Worm (Caenorhabditis elegans) whole organism, L4 larva: ENCODE data around the gene fbxb-103.

Experiments
- Y5F2A.4 ChIP-seq: fragments of 200-800 bp; sonication (Bioruptor generic); optimal IDR thresholded peaks from 2 replicates; lab custom pipeline; 2018; ENCODE audit warnings: mild to moderate bottlenecking, missing genetic modification characterization, missing compliant biosample characterization
- aha-1 ChIP-seq: fragments of 150-350 bp; peaks from one replicate; lab custom pipeline; 2014; ENCODE audit warnings: missing biosample characterization, missing genetic modification characterization
- dve-1 ChIP-seq: sonication (generic microtip); optimal IDR thresholded peaks from 2 replicates; lab custom pipeline; 2017; ENCODE audit warnings: antibody characterized with exemption, mild to moderate bottlenecking, missing genetic modification characterization, missing compliant biosample characterization; ENCODE audit not compliant: insufficient read depth
- mdl-1 ChIP-seq, 2 experiments: fragments of 150-350 bp in 1 of 2; sonication (generic microtip) in 1 of 2; optimal IDR thresholded peaks; 2 replicates each; lab custom pipeline; 2014 to 2017; ENCODE audit warnings: missing biosample characterization in 2 of 2, missing genetic modification characterization in 2 of 2
- mep-1 ChIP-seq: fragments of 150-350 bp; sonication (generic microtip); optimal IDR thresholded peaks from 3 replicates; lab custom pipeline; 2014; ENCODE audit warnings: missing biosample characterization, missing genetic modification characterization
- mxl-2 ChIP-seq: fragments of 200-800 bp; sonication (Bioruptor generic); conservative IDR thresholded peaks from 2 replicates; pipeline ENCODE4 v1.3.6; 2022; ENCODE audit warnings: missing genetic modification reagents, missing genetic modification characterization, missing compliant biosample characterization
- nhr-111 ChIP-seq: fragments of 200-800 bp; sonication (Bioruptor generic); optimal IDR thresholded peaks from 2 replicates; lab custom pipeline; 2018; ENCODE audit warnings: mild to moderate bottlenecking, missing genetic modification characterization, missing compliant biosample characterization
- nhr-6 ChIP-seq: fragments of 150-350 bp; optimal IDR thresholded peaks from 2 replicates; lab custom pipeline; 2014; ENCODE audit warnings: missing biosample characterization, missing genetic modification characterization
- pha-4 ChIP-seq, 2 experiments: fragments of 150-350 bp in 1 of 2; fragments of 200-800 bp in 1 of 2; sonication (Bioruptor generic) in 1 of 2; IDR thresholded peaks in 1 of 2; optimal IDR thresholded peaks in 1 of 2; 2 replicates each; pipeline versions ENCODE4 v1.3.6 to Lab custom; 2014 to 2022; ENCODE audit warnings: missing genetic modification characterization in 2 of 2, missing genetic modification reagents in 2 of 2, missing biosample characterization in 1 of 2, missing compliant biosample characterization in 1 of 2
- rbr-2 ChIP-seq: sonication (generic microtip); optimal IDR thresholded peaks from 2 replicates; lab custom pipeline; 2016; ENCODE audit warnings: missing genotype, missing genetic modification characterization, missing compliant biosample characterization
- tra-1 ChIP-seq: fragments of 200-800 bp; sonication (Bioruptor generic); IDR thresholded peaks from 2 replicates; pipeline ENCODE4 v1.3.6; 2022; ENCODE audit warnings: missing genetic modification reagents, missing genetic modification characterization, missing compliant biosample characterization
- unc-130 ChIP-seq: sonication (generic microtip); optimal IDR thresholded peaks from 2 replicates; lab custom pipeline; 2016; ENCODE audit warnings: missing genetic modification reagents, missing genetic modification characterization, missing compliant biosample characterization
- unc-62 ChIP-seq, 3 experiments: fragments of 150-350 bp in 1 of 3; sonication (generic microtip); optimal IDR thresholded peaks in 2 of 3; peaks in 1 of 3; 1 replicate in 1 of 3; 2 replicates in 2 of 3; lab custom pipeline; 2014 to 2017; ENCODE audit warnings: missing biosample characterization in 3 of 3, missing genetic modification characterization in 3 of 3, missing genetic modification reagents in 3 of 3, missing genotype in 1 of 3

fbxb-103 gene

ce11 chrII:3957455-3958212 is 50.7 kb downstream of the fbxb-103 start:
- peak; percentile 14 for TF ChIP-seq mep-1 (tag; lab: Kevin White, UChicago)
- TF ChIP-seq aha-1 (tag; lab: Kevin White, UChicago) = peak; percentile 69
- peak in 1 of 2 experiments; percentile 44 for TF ChIP-seq unc-62 (GFP tag; optimal IDR thresholded peaks at IDR 0.05 in 1 of 2; lab: Kevin White, UChicago)
- TF ChIP-seq unc-62 (tag; optimal IDR thresholded peaks at IDR 0.05; lab: Kevin White, UChicago) = no peak
- TF ChIP-seq unc-130 (GFP tag; lab: Kevin White, UChicago) = no peak
- TF ChIP-seq nhr-6 = peak; percentile 33
- TF ChIP-seq rbr-2 = no peak
- TF ChIP-seq Y5F2A.4 (GFP tag; lab: Kevin White, UChicago) = no peak
- TF ChIP-seq pha-4 (GFP tag; IDR thresholded peaks at IDR 0.05; lab: Robert Waterston, UW) = no peak
- TF ChIP-seq pha-4 (tag; optimal IDR thresholded peaks at IDR 0.05; lab: Kevin White, UChicago) = peak; percentile 9
- TF ChIP-seq tra-1 (GFP tag; lab: Robert Waterston, UW) = no peak
- no peak for TF ChIP-seq nhr-111 (GFP tag; lab: Kevin White, UChicago)
- TF ChIP-seq dve-1 (tag; lab: Kevin White, UChicago) = no peak
- TF ChIP-seq mxl-2 (GFP tag; lab: Robert Waterston, UW) = no peak
- no peak for TF ChIP-seq mdl-1 (tag; optimal IDR thresholded peaks at IDR 0.05; lab: Kevin White, UChicago)
